Worm (Caenorhabditis elegans): ENCODE results near the gene F31B12.3.

F31B12.3 gene

ce11 chrX:10804441-10804840, 16.0 kb downstream of the F31B12.3 start, which contains the start of gene F31B12.4:
TSS of gene F31B12.4 (plus strand) at chrX:10804741.
- TF ChIP-seq snpc-4 (tag; optimal IDR thresholded peaks at IDR 0.05) (no peak), mdl-1 (tag; optimal IDR thresholded peaks at IDR 0.05) (no peak), nhr-237 (tag; optimal IDR thresholded peaks at IDR 0.05) (no peak), unc-39 (tag; optimal IDR thresholded peaks at IDR 0.05) (no peak), nhr-12 (tag; optimal IDR thresholded peaks at IDR 0.05) (no peak), lin-13 (GFP tag; optimal IDR thresholded peaks at IDR 0.05) (no peak), unc-55 (GFP tag; optimal IDR thresholded peaks at IDR 0.05) (no peak), R02D3.7 (tag; optimal IDR thresholded peaks at IDR 0.05) (no peak), ceh-82 (tag; optimal IDR thresholded peaks at IDR 0.05) (no peak), Y55F3AM.14 (GFP tag; optimal IDR thresholded peaks at IDR 0.05) (no peak), zag-1 (tag; optimal IDR thresholded peaks at IDR 0.05) (no peak), dmd-4 (tag; optimal IDR thresholded peaks at IDR 0.05) (no peak), nhr-6 (tag; optimal IDR thresholded peaks at IDR 0.05) (no peak), crh-2 (tag; optimal IDR thresholded peaks at IDR 0.05) (no peak)

ce11 chrX:10794647-10795046, 25.8 kb downstream of the F31B12.3 start, which contains the start of gene T05A10.6:
TSS of gene T05A10.6 (minus strand) at chrX:10794747.
- TF ChIP-seq mdl-1 (tag; optimal IDR thresholded peaks at IDR 0.05) (no peak), ztf-11 (tag; optimal IDR thresholded peaks at IDR 0.05) (no peak), crh-2 (tag; optimal IDR thresholded peaks at IDR 0.05) (no peak), ceh-16 (tag; optimal IDR thresholded peaks at IDR 0.05) (no peak), fos-1 (tag; optimal IDR thresholded peaks at IDR 0.05) (no peak), sma-3 (GFP tag; optimal IDR thresholded peaks at IDR 0.05) (no peak), gmeb-1 (tag; optimal IDR thresholded peaks at IDR 0.05) (no peak), lsy-2 (tag; optimal IDR thresholded peaks at IDR 0.05) (no peak), ztf-1 (GFP tag; conservative IDR thresholded peaks at IDR 0.05) (no peak), mab-5 (tag; optimal IDR thresholded peaks at IDR 0.05) (no peak), nhr-10 (tag; optimal IDR thresholded peaks at IDR 0.05) (no peak), alr-1 (tag; optimal IDR thresholded peaks at IDR 0.05) (no peak), Y55F3AM.14 (GFP tag; optimal IDR thresholded peaks at IDR 0.05) (no peak), elt-3 (tag; optimal IDR thresholded peaks at IDR 0.05) (no peak), R02D3.7 (tag; optimal IDR thresholded peaks at IDR 0.05) (no peak), unc-39 (tag; optimal IDR thresholded peaks at IDR 0.05) (no peak), mbf-1 (tag; optimal IDR thresholded peaks at IDR 0.05) (no peak)

- no peak for TF ChIP-seq crh-2 (tag; optimal IDR thresholded peaks at IDR 0.05)
These were observed 28.0 kb downstream of the F31B12.3 start, which contains the start of gene vap-2 for ce11 chrX:10792435-10792834. TSS of gene vap-2 (minus strand) at chrX:10792535.

- TF ChIP-seq mab-5 (tag; optimal IDR thresholded peaks at IDR 0.05), result no peak
- TF ChIP-seq ama-1 (optimal IDR thresholded peaks at IDR 0.05), result no peak
- no peak for TF ChIP-seq mbf-1 (tag; optimal IDR thresholded peaks at IDR 0.05)
- no peak for TF ChIP-seq F13H6.1 (tag; optimal IDR thresholded peaks at IDR 0.05)
- TF ChIP-seq C34F6.9 (tag; optimal IDR thresholded peaks at IDR 0.05), result no peak
- no peak for TF ChIP-seq dmd-4 (tag; optimal IDR thresholded peaks at IDR 0.05)
- no peak for TF ChIP-seq nhr-21 (tag; optimal IDR thresholded peaks at IDR 0.05)
- TF ChIP-seq nhr-77 (tag; optimal IDR thresholded peaks at IDR 0.05), result no peak
- TF ChIP-seq unc-55 (GFP tag; optimal IDR thresholded peaks at IDR 0.05), result no peak
- no peak for TF ChIP-seq elt-3 (tag; optimal IDR thresholded peaks at IDR 0.05)
- TF ChIP-seq nhr-25 (tag; optimal IDR thresholded peaks at IDR 0.05), result no peak
- no peak for TF ChIP-seq ztf-11 (tag; optimal IDR thresholded peaks at IDR 0.05)
- TF ChIP-seq snpc-4 (tag; optimal IDR thresholded peaks at IDR 0.05), result no peak
- TF ChIP-seq lsy-2 (tag; optimal IDR thresholded peaks at IDR 0.05), result no peak
- TF ChIP-seq ceh-16 (tag; optimal IDR thresholded peaks at IDR 0.05), result no peak
- no peak for TF ChIP-seq nhr-11 (tag; optimal IDR thresholded peaks at IDR 0.05)
- no peak for TF ChIP-seq lin-11 (tag; optimal IDR thresholded peaks at IDR 0.05)
- no peak for TF ChIP-seq skn-1 (tag; optimal IDR thresholded peaks at IDR 0.05)
- no peak for TF ChIP-seq ztf-1 (GFP tag; conservative IDR thresholded peaks at IDR 0.05)
These were observed 33.2 kb downstream of the F31B12.3 start, which contains the start of gene ttr-14 for ce11 chrX:10787203-10787602. TSS of gene ttr-14 (plus strand) at chrX:10787503.

- TF ChIP-seq lin-13 (GFP tag; optimal IDR thresholded peaks at IDR 0.05) (no peak), ztf-4 (tag; optimal IDR thresholded peaks at IDR 0.05) (no peak), alr-1 (tag; optimal IDR thresholded peaks at IDR 0.05) (no peak), unc-62 (GFP tag; optimal IDR thresholded peaks at IDR 0.05) (no peak), ztf-1 (GFP tag; conservative IDR thresholded peaks at IDR 0.05) (no peak), nhr-23 (tag; optimal IDR thresholded peaks at IDR 0.05) (no peak), ceh-82 (tag; optimal IDR thresholded peaks at IDR 0.05) (no peak), ztf-11 (tag; optimal IDR thresholded peaks at IDR 0.05) (no peak), sma-3 (GFP tag; optimal IDR thresholded peaks at IDR 0.05) (no peak), Y55F3AM.14 (GFP tag; optimal IDR thresholded peaks at IDR 0.05) (no peak), crh-2 (tag; optimal IDR thresholded peaks at IDR 0.05) (no peak), nhr-6 (tag; optimal IDR thresholded peaks at IDR 0.05) (no peak), snpc-4 (tag; optimal IDR thresholded peaks at IDR 0.05) (no peak), dmd-4 (tag; optimal IDR thresholded peaks at IDR 0.05) (no peak), nhr-21 (tag; optimal IDR thresholded peaks at IDR 0.05) (no peak), peb-1 (tag; optimal IDR thresholded peaks at IDR 0.05) (no peak)
These were observed 36.6 kb downstream of the F31B12.3 start, which contains the start of gene clc-4 for ce11 chrX:10783822-10784221. TSS of gene clc-4 (minus strand) at chrX:10783922.
